Worm (Caenorhabditis elegans) whole organism, L3 larva: ENCODE results near the gene T26C5.4.

Source experiments
- ama-1 ChIP-seq: fragments of 150-350 bp; optimal IDR thresholded peaks from 2 replicates; lab custom pipeline; 2018
- ceh-82 ChIP-seq: fragments of 150-350 bp; optimal IDR thresholded peaks from 2 replicates; lab custom pipeline; 2014; ENCODE audit warnings: missing biosample characterization, missing genetic modification characterization
- egl-27 ChIP-seq: sonication (generic microtip); optimal IDR thresholded peaks from 4 replicates; lab custom pipeline; 2017; ENCODE audit warnings: missing biosample characterization, missing genetic modification reagents, missing genetic modification characterization
- lin-39 ChIP-seq: fragments of 150-350 bp; optimal IDR thresholded peaks from 2 replicates; lab custom pipeline; 2018; ENCODE audit warnings: missing biosample characterization, missing genetic modification reagents, missing genetic modification characterization
- nhr-237 ChIP-seq: fragments of 150-350 bp; optimal IDR thresholded peaks from 2 replicates; lab custom pipeline; 2014; ENCODE audit warnings: missing biosample characterization, missing genetic modification characterization
- snpc-4 ChIP-seq: fragments of 150-350 bp; optimal IDR thresholded peaks from 2 replicates; lab custom pipeline; 2014; ENCODE audit warnings: missing biosample characterization, missing genetic modification characterization
- unc-39 ChIP-seq: sonication (generic microtip); optimal IDR thresholded peaks from 4 replicates; lab custom pipeline; 2017; ENCODE audit warnings: missing biosample characterization, missing genetic modification characterization
- unc-62 ChIP-seq: fragments of 150-350 bp; sonication (generic microtip); optimal IDR thresholded peaks from 4 replicates; lab custom pipeline; 2014; ENCODE audit warnings: missing biosample characterization, missing genetic modification reagents, missing genetic modification characterization
- ztf-11 ChIP-seq: fragments of 150-350 bp; optimal IDR thresholded peaks from 2 replicates; lab custom pipeline; 2014; ENCODE audit warnings: missing biosample characterization, missing genetic modification characterization

- TF ChIP-seq ztf-11 (tag; lab: Kevin White, UChicago) = no peak
- no peak for TF ChIP-seq unc-62
- no peak for TF ChIP-seq ceh-82 (tag; lab: Kevin White, UChicago)
- TF ChIP-seq lin-39 (tag; lab: Kevin White, UChicago) = no peak
- TF ChIP-seq unc-39 = no peak
- TF ChIP-seq snpc-4 (tag; lab: Kevin White, UChicago) = no peak
- TF ChIP-seq ama-1 (lab: Kevin White, UChicago) = no peak
- TF ChIP-seq egl-27 = no peak
- no peak for TF ChIP-seq nhr-237 (tag; lab: Kevin White, UChicago)
Measured at ce11 chrII:9262845-9263402, 12.6 kb upstream of the T26C5.4 start.
